Worm (Caenorhabditis elegans) whole organism, young adult: ENCODE data around the gene C35A5.5.
A peak's percentile ranks its signal among the peaks of the same experiment; 100 is the strongest.
"Not testable (repeated sequence)": the region's sequence is repeated elsewhere in the genome, so short reads cannot be mapped to it uniquely, and the experiment has no call there.

ENCODE experiments used
- F10E7.11 ChIP-seq: sonication (generic microtip); optimal IDR thresholded peaks from 2 replicates; lab custom pipeline; 2017; ENCODE audit warnings: mild to moderate bottlenecking, missing genetic modification characterization, moderate library complexity, missing compliant biosample characterization
- F22D6.2 ChIP-seq: sonication (generic microtip); optimal IDR thresholded peaks from 2 replicates; lab custom pipeline; 2016; ENCODE audit warnings: mild to moderate bottlenecking, missing genetic modification characterization, missing compliant biosample characterization
- F33H1.4 ChIP-seq: fragments of 200-800 bp; sonication (Bioruptor generic); IDR thresholded peaks from 2 replicates; pipeline ENCODE4 v1.3.6; 2022; ENCODE audit warnings: missing genetic modification reagents, missing genetic modification characterization, missing compliant biosample characterization
- F37B4.10 ChIP-seq: fragments of 200-800 bp; sonication (Bioruptor generic); IDR thresholded peaks from 2 replicates; pipeline ENCODE4 v1.3.6; 2022; ENCODE audit warnings: missing genetic modification characterization, missing compliant biosample characterization
- K12H6.12 ChIP-seq: fragments of 200-800 bp; sonication (Bioruptor generic); optimal IDR thresholded peaks from 2 replicates; lab custom pipeline; 2018; ENCODE audit warnings: mild to moderate bottlenecking, missing genetic modification characterization, missing compliant biosample characterization
- T26A5.8 ChIP-seq: sonication (generic microtip); optimal IDR thresholded peaks from 2 replicates; lab custom pipeline; 2016; ENCODE audit warnings: missing genetic modification characterization, missing compliant biosample characterization
- Y67H2A.10 ChIP-seq: fragments of 200-800 bp; sonication (Bioruptor generic); conservative IDR thresholded peaks from 2 replicates; pipeline ENCODE4 v1.3.6; 2022; ENCODE audit warnings: missing genetic modification reagents, missing genetic modification characterization, missing compliant biosample characterization
- attf-3 ChIP-seq: fragments of 200-800 bp; sonication (Bioruptor generic); conservative IDR thresholded peaks from 2 replicates; pipeline ENCODE4 v1.3.6; 2022; ENCODE audit warnings: missing genetic modification reagents, missing genetic modification characterization, missing compliant biosample characterization
- attf-6 ChIP-seq: fragments of 200-800 bp; sonication (Bioruptor generic); IDR thresholded peaks from 2 replicates; pipeline ENCODE4 v1.3.6; 2022; ENCODE audit warnings: missing genetic modification reagents, missing genetic modification characterization, missing compliant biosample characterization
- bed-1 ChIP-seq: fragments of 200-800 bp; sonication (Bioruptor generic); IDR thresholded peaks from 2 replicates; pipeline ENCODE4 v1.3.6; 2022; ENCODE audit warnings: missing genetic modification reagents, missing genetic modification characterization, missing compliant biosample characterization
- cebp-2 ChIP-seq: fragments of 200-800 bp; sonication (Bioruptor generic); IDR thresholded peaks from 2 replicates; pipeline ENCODE4 v1.3.6; 2022; ENCODE audit warnings: missing genetic modification characterization, missing compliant biosample characterization
- ceh-100 ChIP-seq: fragments of 200-800 bp; sonication (Bioruptor generic); IDR thresholded peaks from 2 replicates; pipeline ENCODE4 v1.3.6; 2022; ENCODE audit warnings: missing genetic modification reagents, missing genetic modification characterization, missing compliant biosample characterization
- ceh-27 ChIP-seq: fragments of 200-800 bp; sonication (Bioruptor generic); optimal IDR thresholded peaks from 2 replicates; lab custom pipeline; 2018; ENCODE audit warnings: mild to moderate bottlenecking, missing genetic modification characterization, moderate library complexity, missing compliant biosample characterization
- ceh-58 ChIP-seq: fragments of 200-800 bp; sonication (Bioruptor generic); IDR thresholded peaks from 2 replicates; pipeline ENCODE4 v1.3.6; 2022; ENCODE audit warnings: missing genetic modification characterization, missing compliant biosample characterization
- ceh-91 ChIP-seq: fragments of 200-800 bp; sonication (Bioruptor generic); IDR thresholded peaks from 2 replicates; pipeline ENCODE4 v1.3.6; 2022; ENCODE audit warnings: missing genetic modification reagents, missing genetic modification characterization, missing compliant biosample characterization
- die-1 ChIP-seq: sonication (generic microtip); optimal IDR thresholded peaks from 2 replicates; lab custom pipeline; 2016; ENCODE audit warnings: missing genotype, mild to moderate bottlenecking, missing genetic modification characterization, missing compliant biosample characterization
- efl-1 ChIP-seq: fragments of 150-350 bp; optimal IDR thresholded peaks from 2 replicates; lab custom pipeline; 2014; ENCODE audit warnings: missing biosample characterization, missing genetic modification reagents, missing genetic modification characterization
- egrh-3 ChIP-seq: fragments of 200-800 bp; sonication (Bioruptor generic); IDR thresholded peaks from 2 replicates; pipeline ENCODE4 v1.3.6; 2022; ENCODE audit warnings: missing genetic modification reagents, missing genetic modification characterization, missing compliant biosample characterization
- ets-4 ChIP-seq: fragments of 200-800 bp; sonication (Bioruptor generic); optimal IDR thresholded peaks from 2 replicates; lab custom pipeline; 2018; ENCODE audit warnings: mild to moderate bottlenecking, missing genetic modification characterization, missing compliant biosample characterization
- fkh-3 ChIP-seq: sonication (generic microtip); optimal IDR thresholded peaks from 2 replicates; lab custom pipeline; 2016; ENCODE audit warnings: mild to moderate bottlenecking, missing genetic modification characterization, missing compliant biosample characterization
- him-1 ChIP-seq: sonication (generic microtip); optimal IDR thresholded peaks from 2 replicates; lab custom pipeline; 2016; ENCODE audit warnings: missing genotype, missing genetic modification reagents, missing genetic modification characterization, missing compliant biosample characterization
- hlh-26 ChIP-seq: fragments of 200-800 bp; sonication (Bioruptor generic); conservative IDR thresholded peaks from 2 replicates; pipeline ENCODE4 v1.3.6; 2022; ENCODE audit warnings: missing genetic modification reagents, missing genetic modification characterization, missing compliant biosample characterization
- hmg-1.2 ChIP-seq: fragments of 200-800 bp; sonication (Bioruptor generic); IDR thresholded peaks from 2 replicates; pipeline ENCODE4 v1.3.6; 2022; ENCODE audit warnings: missing genetic modification reagents, missing genetic modification characterization, missing compliant biosample characterization
- hmg-20 ChIP-seq: fragments of 200-800 bp; sonication (Bioruptor generic); IDR thresholded peaks from 2 replicates; pipeline ENCODE4 v1.3.6; 2022; ENCODE audit warnings: missing genetic modification reagents, missing genetic modification characterization, missing compliant biosample characterization
- hrde-1 ChIP-seq: sonication (generic microtip); optimal IDR thresholded peaks from 2 replicates; lab custom pipeline; 2016; ENCODE audit warnings: missing genetic modification characterization, mild to moderate bottlenecking, missing compliant biosample characterization, moderate library complexity, missing genotype, missing genetic modification reagents, borderline replicate concordance
- lag-1 ChIP-seq: fragments of 200-800 bp; sonication (Bioruptor generic); IDR thresholded peaks from 2 replicates; pipeline ENCODE4 v1.3.6; 2022; ENCODE audit warnings: missing genetic modification reagents, missing genetic modification characterization, missing compliant biosample characterization
- let-526 ChIP-seq: fragments of 200-800 bp; sonication (Bioruptor generic); IDR thresholded peaks from 2 replicates; pipeline ENCODE4 v1.3.6; 2022; ENCODE audit warnings: missing genetic modification reagents, missing genetic modification characterization, missing compliant biosample characterization
- lin-26 ChIP-seq: fragments of 200-800 bp; sonication (Bioruptor generic); IDR thresholded peaks from 2 replicates; pipeline ENCODE4 v1.3.6; 2022; ENCODE audit warnings: missing genetic modification reagents, missing genetic modification characterization, missing compliant biosample characterization
- lin-40 ChIP-seq: sonication (generic microtip); optimal IDR thresholded peaks from 2 replicates; lab custom pipeline; 2016; ENCODE audit warnings: missing genetic modification characterization, mild to moderate bottlenecking, missing compliant biosample characterization, missing genotype, missing genetic modification reagents
- madf-6 ChIP-seq: fragments of 200-800 bp; sonication (Bioruptor generic); IDR thresholded peaks from 2 replicates; pipeline ENCODE4 v1.3.6; 2022; ENCODE audit warnings: missing genetic modification reagents, missing genetic modification characterization, missing compliant biosample characterization
- mes-4 ChIP-seq: sonication (generic microtip); optimal IDR thresholded peaks from 2 replicates; lab custom pipeline; 2016; ENCODE audit warnings: missing genotype, missing genetic modification characterization, missing compliant biosample characterization
- nfyb-1 ChIP-seq: fragments of 200-800 bp; sonication (Bioruptor generic); IDR thresholded peaks from 2 replicates; pipeline ENCODE4 v1.3.6; 2022; ENCODE audit warnings: missing genetic modification reagents, missing genetic modification characterization, missing compliant biosample characterization
- pbrm-1 ChIP-seq: fragments of 200-800 bp; sonication (Bioruptor generic); IDR thresholded peaks from 2 replicates; pipeline ENCODE4 v1.3.6; 2022; ENCODE audit warnings: missing genetic modification reagents, missing genetic modification characterization, missing compliant biosample characterization
- sdz-38 ChIP-seq: sonication (generic microtip); optimal IDR thresholded peaks from 2 replicates; lab custom pipeline; 2016; ENCODE audit warnings: missing genotype, missing genetic modification characterization, missing compliant biosample characterization
- snpc-1.1 ChIP-seq: sonication (generic microtip); optimal IDR thresholded peaks from 2 replicates; lab custom pipeline; 2017; ENCODE audit warnings: missing genetic modification characterization, mild to moderate bottlenecking, missing compliant biosample characterization, antibody characterized with exemption, moderate library complexity, missing genotype, missing genetic modification reagents; ENCODE audit not compliant: insufficient read depth
- snpc-4 ChIP-seq, 5 experiments: fragments of 150-350 bp in 1 of 5; sonication (generic microtip) in 4 of 5; optimal IDR thresholded peaks; 2 replicates each; lab custom pipeline; 2014 to 2018; ENCODE audit warnings: missing genetic modification characterization in 5 of 5, missing biosample characterization in 3 of 5, antibody characterized with exemption in 2 of 5, mild to moderate bottlenecking in 2 of 5, missing compliant biosample characterization in 2 of 5, missing genotype in 2 of 5, moderate library complexity in 2 of 5, missing genetic modification reagents in 1 of 5
- sptf-2 ChIP-seq: fragments of 200-800 bp; sonication (Bioruptor generic); optimal IDR thresholded peaks from 2 replicates; lab custom pipeline; 2018; ENCODE audit warnings: mild to moderate bottlenecking, missing genetic modification characterization, missing compliant biosample characterization
- tbp1 ChIP-seq: fragments of 200-800 bp; sonication (Bioruptor generic); optimal IDR thresholded peaks from 2 replicates; lab custom pipeline; 2018; ENCODE audit warnings: mild to moderate bottlenecking, missing genetic modification characterization, missing compliant biosample characterization
- unc-130 ChIP-seq: sonication (generic microtip); optimal IDR thresholded peaks from 2 replicates; lab custom pipeline; 2016; ENCODE audit warnings: missing genetic modification reagents, missing genetic modification characterization, missing compliant biosample characterization
- ztf-25 ChIP-seq: fragments of 200-800 bp; sonication (Bioruptor generic); IDR thresholded peaks from 2 replicates; pipeline ENCODE4 v1.3.6; 2022; ENCODE audit warnings: missing genetic modification reagents, missing genetic modification characterization, missing compliant biosample characterization

C35A5.5 gene

DNA sequence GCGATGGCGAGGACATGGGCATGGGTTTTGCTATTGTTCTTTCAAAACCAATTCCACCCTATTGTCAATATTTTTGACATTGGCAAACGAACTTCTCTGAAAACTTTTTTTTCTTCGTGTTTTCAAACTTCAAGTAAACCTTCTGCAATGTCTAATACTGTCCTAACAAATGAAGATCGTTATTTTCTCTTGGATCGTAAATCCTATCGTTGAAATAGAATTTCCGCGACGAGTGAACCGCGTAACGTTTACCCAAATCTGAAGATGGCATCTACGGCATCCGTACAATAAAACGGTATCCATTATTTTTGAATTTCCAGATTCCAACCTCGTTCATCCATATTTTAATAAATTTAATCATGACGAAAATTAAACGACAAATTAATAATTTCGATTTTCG lies at the start of gene C35A5.5:
TSS of gene C35A5.5 (plus strand) at position 301 of the 400 bp plus-strand sequence.
- TF ChIP-seq nfyb-1 (GFP tag; lab: Robert Waterston, UW), result no peak
- no peak for TF ChIP-seq ceh-91 (GFP tag; lab: Robert Waterston, UW)
- TF ChIP-seq hmg-1.2, result no peak
- TF ChIP-seq hlh-26 (GFP tag; lab: Robert Waterston, UW), result no peak
- TF ChIP-seq cebp-2 (GFP tag; lab: Robert Waterston, UW), result no peak
- no peak for TF ChIP-seq F37B4.10 (GFP tag; lab: Robert Waterston, UW)
- no peak for TF ChIP-seq ceh-58 (GFP tag; lab: Robert Waterston, UW)
- no peak for TF ChIP-seq pbrm-1 (GFP tag; lab: Robert Waterston, UW)
- TF ChIP-seq Y67H2A.10 (GFP tag; lab: Robert Waterston, UW), result no peak
- no peak for TF ChIP-seq efl-1 (GFP tag; lab: Kevin White, UChicago)
- no peak for TF ChIP-seq T26A5.8 (tag; lab: Kevin White, UChicago)
- TF ChIP-seq lin-40 (tag; lab: Kevin White, UChicago), result no peak
- no peak for TF ChIP-seq lag-1 (GFP tag; lab: Robert Waterston, UW)
- TF ChIP-seq him-1, result no peak
- TF ChIP-seq, all 124 proteins: peak for 0

DNA sequence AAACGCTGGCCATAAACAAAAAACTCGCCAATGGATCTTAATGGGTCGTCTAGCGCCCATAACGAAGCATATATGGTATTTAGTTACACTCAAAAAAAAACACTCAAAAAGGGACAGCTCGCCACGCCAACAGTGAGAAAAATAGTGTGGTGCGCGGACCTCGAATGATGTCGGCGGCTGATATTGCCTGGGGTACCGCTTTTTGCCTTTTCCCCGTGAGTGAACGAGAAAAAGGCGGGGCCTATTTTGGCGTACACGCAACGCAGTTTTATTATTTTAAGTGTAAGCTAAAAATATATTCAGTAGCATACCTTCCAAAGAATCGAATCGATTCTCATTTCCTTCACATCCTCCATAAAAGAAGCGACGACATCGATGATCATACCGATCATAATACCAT lies 48.9 kb upstream of the C35A5.5 start:
- TF ChIP-seq attf-6 (GFP tag; lab: Robert Waterston, UW) (peak; percentile 76; the same call in 1 of the 2 replicates), pbrm-1 (GFP tag; lab: Robert Waterston, UW) (peak; percentile 47; the same call in 1 of the 2 replicates), snpc-4 (tag; optimal IDR thresholded peaks at IDR 0.05; lab: Kevin White, UChicago) (peak in 3 of 4 experiments; percentile 45 to 85 (median 72)), hmg-1.2 (peak; percentile 69), snpc-1.1 (peak; percentile 62)
- TF ChIP-seq snpc-4 (GFP tag; optimal IDR thresholded peaks at IDR 0.05; lab: Kevin White, UChicago), result not testable (repeated sequence)

ce11 chrV:10457247-10457646 lies 48.4 kb upstream of the C35A5.5 start, which contains the start of gene F22E12.1:
F22E12.1 (minus strand) TSS chrV:10457347.
- TF ChIP-seq die-1 (tag; lab: Kevin White, UChicago) (no peak), F10E7.11 (tag; lab: Kevin White, UChicago) (no peak)

ce11 chrV:10460685-10461084 lies 45.0 kb upstream of the C35A5.5 start:
- TF ChIP-seq lin-26 (no peak), let-526 (GFP tag; lab: Robert Waterston, UW) (no peak), bed-1 (GFP tag; lab: Robert Waterston, UW) (no peak), ceh-27 (no peak), F33H1.4 (GFP tag; lab: Robert Waterston, UW) (no peak), ets-4 (no peak), fkh-3 (tag; lab: Kevin White, UChicago) (no peak), F22D6.2 (tag; lab: Kevin White, UChicago) (no peak), snpc-4 (GFP tag; optimal IDR thresholded peaks at IDR 0.05; lab: Kevin White, UChicago) (no peak), snpc-4 (tag; optimal IDR thresholded peaks at IDR 0.05; lab: Kevin White, UChicago) (no peak), unc-130 (GFP tag; lab: Kevin White, UChicago) (no peak), hrde-1 (tag; lab: Kevin White, UChicago) (no peak)

- TF ChIP-seq ztf-25 (GFP tag; lab: Robert Waterston, UW), result no peak
- no peak for TF ChIP-seq hmg-20 (GFP tag; lab: Robert Waterston, UW)
- no peak for TF ChIP-seq mes-4 (tag; lab: Kevin White, UChicago)
- no peak for TF ChIP-seq sptf-2 (GFP tag; lab: Kevin White, UChicago)
- no peak for TF ChIP-seq hrde-1 (tag; lab: Kevin White, UChicago)
- no peak for TF ChIP-seq nfyb-1 (GFP tag; lab: Robert Waterston, UW)
- TF ChIP-seq madf-6, result no peak
- TF ChIP-seq sdz-38 (tag; lab: Kevin White, UChicago), result no peak
- no peak for TF ChIP-seq K12H6.12 (tag; lab: Kevin White, UChicago)
- TF ChIP-seq tbp1 (GFP tag; lab: Kevin White, UChicago), result no peak
- no peak for TF ChIP-seq attf-3 (GFP tag; lab: Robert Waterston, UW)
- no peak for TF ChIP-seq ceh-100
- no peak for TF ChIP-seq egrh-3 (GFP tag; lab: Robert Waterston, UW)
Measured at ce11 chrV:10462066-10462465, 43.6 kb upstream of the C35A5.5 start, which contains the start of gene chw-1. chw-1 (plus strand) TSS chrV:10462282.
